Fruit fly (Drosophila melanogaster) whole organism, embryonic: ENCODE data around the gene CG13658.

ENCODE experiments used
- Aef1 ChIP-seq: fragments of 200-800 bp; sonication (Bioruptor generic); IDR thresholded peaks from 3 replicates; pipeline ENCODE4 v1.3.6; 2022; ENCODE audit warnings: missing biosample characterization, missing genetic modification characterization
- Blimp-1 ChIP-seq: fragments of 200-800 bp; sonication (Bioruptor generic); optimal IDR thresholded peaks from 3 replicates; lab custom pipeline; 2018; ENCODE audit warnings: missing biosample characterization, missing genetic modification characterization, mild to moderate bottlenecking, moderate library complexity, missing genetic modification reagents
- CG11504 ChIP-seq: fragments of 200-800 bp; sonication (Bioruptor generic); optimal IDR thresholded peaks from 3 replicates; lab custom pipeline; 2019; ENCODE audit warnings: missing biosample characterization, mild to moderate bottlenecking, missing genetic modification characterization, moderate library complexity
- CG9797 ChIP-seq: fragments of 200-800 bp; sonication (Bioruptor generic); optimal IDR thresholded peaks from 3 replicates; lab custom pipeline; 2018; ENCODE audit warnings: missing biosample characterization, mild to moderate bottlenecking, missing genetic modification characterization
- Lim3 ChIP-seq: fragments of 200-800 bp; sonication (Bioruptor generic); IDR thresholded peaks from 2 replicates; pipeline ENCODE4 v1.3.6; 2022; ENCODE audit warnings: missing biosample characterization, missing genetic modification characterization
- Poxn ChIP-seq: fragments of 200-800 bp; sonication (Bioruptor generic); IDR thresholded peaks from 2 replicates; pipeline ENCODE4 v1.3.6; 2022; ENCODE audit warnings: missing biosample characterization, missing genetic modification characterization
- p53 ChIP-seq: fragments of 200-800 bp; sonication (Bioruptor generic); optimal IDR thresholded peaks from 2 replicates; lab custom pipeline; 2016; ENCODE audit warnings: missing biosample characterization, missing genetic modification characterization

- TF ChIP-seq Blimp-1 (GFP tag; lab: Kevin White, UChicago) (no peak), Poxn (GFP tag; lab: Robert Waterston, UW) (no peak), CG11504 (no peak), p53 (no peak), Aef1 (GFP tag; lab: Robert Waterston, UW) (no peak), CG9797 (GFP tag; lab: Kevin White, UChicago) (no peak), Lim3 (GFP tag; lab: Robert Waterston, UW) (no peak)
Measured at dm6 chr3R:25305822-25306544, 18.7 kb downstream of the CG13658 start.
